Worm (Caenorhabditis elegans) whole organism, L3 larva: Measurements from ENCODE around the gene W01D2.1.
A peak's percentile ranks its signal among the peaks of the same experiment; 100 is the strongest.

Experiments
- R02D3.7 ChIP-seq: fragments of 150-350 bp; optimal IDR thresholded peaks from 2 replicates; lab custom pipeline; 2014; ENCODE audit warnings: missing biosample characterization, missing genetic modification characterization
- ZK546.5 ChIP-seq: sonication (generic microtip); optimal IDR thresholded peaks from 2 replicates; lab custom pipeline; 2017; ENCODE audit warnings: missing biosample characterization, missing genetic modification characterization
- aly-2 ChIP-seq: fragments of 150-350 bp; optimal IDR thresholded peaks from 2 replicates; lab custom pipeline; 2014; ENCODE audit warnings: missing biosample characterization, missing genetic modification characterization
- ama-1 ChIP-seq: fragments of 150-350 bp; optimal IDR thresholded peaks from 2 replicates; lab custom pipeline; 2018
- ceh-16 ChIP-seq: sonication (generic microtip); optimal IDR thresholded peaks from 2 replicates; lab custom pipeline; 2017; ENCODE audit warnings: missing biosample characterization, missing genetic modification characterization
- ceh-28 ChIP-seq: fragments of 150-350 bp; optimal IDR thresholded peaks from 2 replicates; lab custom pipeline; 2014; ENCODE audit warnings: missing biosample characterization, missing genetic modification reagents, missing genetic modification characterization
- ceh-82 ChIP-seq: fragments of 150-350 bp; optimal IDR thresholded peaks from 2 replicates; lab custom pipeline; 2014; ENCODE audit warnings: missing biosample characterization, missing genetic modification characterization
- ceh-9 ChIP-seq: sonication (generic microtip); optimal IDR thresholded peaks from 2 replicates; lab custom pipeline; 2018; ENCODE audit warnings: missing biosample characterization, missing genetic modification characterization
- daf-12 ChIP-seq: fragments of 150-350 bp; optimal IDR thresholded peaks from 2 replicates; lab custom pipeline; 2014; ENCODE audit warnings: missing biosample characterization, missing genetic modification reagents, missing genetic modification characterization
- egl-27 ChIP-seq: sonication (generic microtip); optimal IDR thresholded peaks from 4 replicates; lab custom pipeline; 2017; ENCODE audit warnings: missing biosample characterization, missing genetic modification reagents, missing genetic modification characterization
- egl-5 ChIP-seq: fragments of 150-350 bp; optimal IDR thresholded peaks from 2 replicates; lab custom pipeline; 2017; ENCODE audit warnings: missing biosample characterization, missing genetic modification reagents, missing genetic modification characterization, inconsistent platforms
- elt-1 ChIP-seq: fragments of 150-350 bp; optimal IDR thresholded peaks from 2 replicates; lab custom pipeline; 2014; ENCODE audit warnings: missing biosample characterization, missing genetic modification characterization
- elt-2 ChIP-seq: sonication (generic microtip); optimal IDR thresholded peaks from 2 replicates; lab custom pipeline; 2016; ENCODE audit warnings: missing genetic modification reagents, mild to moderate bottlenecking, missing genetic modification characterization, missing compliant biosample characterization
- eor-1 ChIP-seq, 2 experiments: fragments of 150-350 bp; optimal IDR thresholded peaks; 2 replicates each; lab custom pipeline; 2014 to 2018; ENCODE audit warnings: missing biosample characterization in 2 of 2, missing genetic modification characterization in 2 of 2
- fos-1 ChIP-seq: fragments of 150-350 bp; optimal IDR thresholded peaks from 2 replicates; lab custom pipeline; 2014; ENCODE audit warnings: missing biosample characterization, missing genetic modification characterization
- hmg-11 ChIP-seq: sonication (generic microtip); optimal IDR thresholded peaks from 2 replicates; lab custom pipeline; 2016; ENCODE audit warnings: missing genetic modification characterization, missing compliant biosample characterization
- jun-1 ChIP-seq: fragments of 150-350 bp; optimal IDR thresholded peaks from 2 replicates; lab custom pipeline; 2014; ENCODE audit warnings: missing biosample characterization, missing genetic modification reagents, missing genetic modification characterization
- lin-15B ChIP-seq: fragments of 150-350 bp; optimal IDR thresholded peaks from 2 replicates; lab custom pipeline; 2014; ENCODE audit warnings: missing biosample characterization, missing genetic modification characterization
- lin-39 ChIP-seq: fragments of 150-350 bp; optimal IDR thresholded peaks from 2 replicates; lab custom pipeline; 2018; ENCODE audit warnings: missing biosample characterization, missing genetic modification reagents, missing genetic modification characterization
- lsy-12 ChIP-seq: sonication (generic microtip); optimal IDR thresholded peaks from 2 replicates; lab custom pipeline; 2016; ENCODE audit warnings: mild to moderate bottlenecking, missing genetic modification characterization, missing compliant biosample characterization
- mdl-1 ChIP-seq: fragments of 150-350 bp; optimal IDR thresholded peaks from 2 replicates; lab custom pipeline; 2014; ENCODE audit warnings: missing biosample characterization, missing genetic modification characterization
- mml-1 ChIP-seq: fragments of 150-350 bp; sonication (generic microtip); optimal IDR thresholded peaks from 3 replicates; lab custom pipeline; 2014; ENCODE audit warnings: missing biosample characterization, missing genetic modification characterization
- nfya-1 ChIP-seq: sonication (generic microtip); optimal IDR thresholded peaks from 2 replicates; lab custom pipeline; 2017; ENCODE audit warnings: missing genetic modification characterization, mild to moderate bottlenecking, missing compliant biosample characterization, antibody characterized with exemption, moderate library complexity; ENCODE audit not compliant: insufficient read depth
- nhr-12 ChIP-seq: fragments of 150-350 bp; optimal IDR thresholded peaks from 2 replicates; lab custom pipeline; 2014; ENCODE audit warnings: missing biosample characterization, missing genetic modification characterization
- nhr-237 ChIP-seq: fragments of 150-350 bp; optimal IDR thresholded peaks from 2 replicates; lab custom pipeline; 2014; ENCODE audit warnings: missing biosample characterization, missing genetic modification characterization
- nhr-25 ChIP-seq: sonication (generic microtip); optimal IDR thresholded peaks from 2 replicates; lab custom pipeline; 2017; ENCODE audit warnings: missing biosample characterization, missing genetic modification characterization
- nhr-28 ChIP-seq: fragments of 150-350 bp; optimal IDR thresholded peaks from 2 replicates; lab custom pipeline; 2014; ENCODE audit warnings: missing biosample characterization, missing genetic modification characterization
- nhr-43 ChIP-seq: sonication (generic microtip); optimal IDR thresholded peaks from 2 replicates; lab custom pipeline; 2016; ENCODE audit warnings: mild to moderate bottlenecking, missing genetic modification characterization, missing compliant biosample characterization; ENCODE audit not compliant: poor library complexity, severe bottlenecking
- nhr-67 ChIP-seq: fragments of 150-350 bp; optimal IDR thresholded peaks from 2 replicates; lab custom pipeline; 2014; ENCODE audit warnings: missing biosample characterization, missing genetic modification characterization
- nhr-77 ChIP-seq: fragments of 150-350 bp; optimal IDR thresholded peaks from 2 replicates; lab custom pipeline; 2014; ENCODE audit warnings: missing biosample characterization, missing genetic modification characterization
- pha-4 ChIP-seq: fragments of 150-350 bp; optimal IDR thresholded peaks from 2 replicates; lab custom pipeline; 2014; ENCODE audit warnings: missing biosample characterization, missing genetic modification reagents, missing genetic modification characterization
- pqm-1 ChIP-seq: fragments of 150-350 bp; optimal IDR thresholded peaks from 2 replicates; lab custom pipeline; 2017; ENCODE audit warnings: missing biosample characterization, missing genetic modification characterization, inconsistent platforms
- snpc-4 ChIP-seq: fragments of 150-350 bp; optimal IDR thresholded peaks from 2 replicates; lab custom pipeline; 2014; ENCODE audit warnings: missing biosample characterization, missing genetic modification characterization
- tbx-2 ChIP-seq: sonication (generic microtip); optimal IDR thresholded peaks from 2 replicates; lab custom pipeline; 2016; ENCODE audit warnings: mild to moderate bottlenecking, missing genetic modification characterization, missing compliant biosample characterization
- unc-39 ChIP-seq: sonication (generic microtip); optimal IDR thresholded peaks from 4 replicates; lab custom pipeline; 2017; ENCODE audit warnings: missing biosample characterization, missing genetic modification characterization
- unc-62 ChIP-seq: fragments of 150-350 bp; sonication (generic microtip); optimal IDR thresholded peaks from 4 replicates; lab custom pipeline; 2014; ENCODE audit warnings: missing biosample characterization, missing genetic modification reagents, missing genetic modification characterization
- zag-1 ChIP-seq: fragments of 150-350 bp; optimal IDR thresholded peaks from 2 replicates; lab custom pipeline; 2014; ENCODE audit warnings: missing biosample characterization, missing genetic modification characterization
- ztf-4 ChIP-seq: fragments of 150-350 bp; optimal IDR thresholded peaks from 2 replicates; lab custom pipeline; 2014; ENCODE audit warnings: missing biosample characterization, missing genetic modification characterization

W01D2.1 gene

DNA sequence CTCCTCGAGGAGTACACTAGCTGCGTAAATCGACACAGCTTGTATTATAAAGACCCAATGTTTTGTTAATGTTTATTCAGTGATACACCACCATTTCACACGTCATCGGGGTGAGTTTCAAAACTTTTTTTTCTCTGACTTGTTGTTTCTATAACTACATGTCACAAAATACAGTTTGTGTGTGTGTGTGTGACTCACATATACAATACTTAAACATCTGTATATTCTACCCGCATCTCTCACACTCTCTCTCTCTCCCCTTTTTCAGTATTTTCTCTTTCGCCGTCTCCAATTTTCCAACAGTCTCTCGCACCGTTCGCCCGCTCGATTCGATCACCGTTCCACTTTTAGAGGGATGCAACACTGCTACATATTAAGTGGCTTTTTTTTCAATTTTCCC is 3.8 kb upstream of the W01D2.1 start:
- TF ChIP-seq R02D3.7 (tag; lab: Kevin White, UChicago) (peak; percentile 5), pha-4 (tag; lab: Kevin White, UChicago) (peak; percentile 63), hmg-11 (tag; lab: Kevin White, UChicago) (peak; percentile 36), nhr-25 (tag; lab: Kevin White, UChicago) (peak; percentile 11), pqm-1 (tag; lab: Kevin White, UChicago) (peak; percentile 88), egl-5 (tag; lab: Kevin White, UChicago) (no peak), nhr-28 (no peak), snpc-4 (tag; lab: Kevin White, UChicago) (peak; percentile 0), elt-2 (tag; lab: Kevin White, UChicago) (peak; percentile 48), unc-62 (GFP tag; lab: Kevin White, UChicago) (no peak), jun-1 (tag; lab: Kevin White, UChicago) (peak; percentile 69)
- TF ChIP-seq, all 47 proteins: peak for 8

- TF ChIP-seq ZK546.5 (no peak), ztf-4 (tag; lab: Kevin White, UChicago) (no peak), egl-27 (tag; lab: Kevin White, UChicago) (no peak), egl-5 (tag; lab: Kevin White, UChicago) (no peak), lsy-12 (tag; lab: Kevin White, UChicago) (no peak), tbx-2 (tag; lab: Kevin White, UChicago) (no peak), fos-1 (tag; lab: Kevin White, UChicago) (no peak), mml-1 (no peak), snpc-4 (tag; lab: Kevin White, UChicago) (no peak), nhr-43 (tag; lab: Kevin White, UChicago) (no peak), nhr-12 (no peak), aly-2 (tag; lab: Kevin White, UChicago) (no peak), nhr-237 (no peak), zag-1 (tag; lab: Kevin White, UChicago) (no peak), nfya-1 (no peak)
These were observed 3.1 kb upstream of the W01D2.1 start, which contains the start of gene osta-3 for ce11 chrII:14812231-14812630. Gene osta-3 (plus strand): TSS chrII:14812531.

DNA sequence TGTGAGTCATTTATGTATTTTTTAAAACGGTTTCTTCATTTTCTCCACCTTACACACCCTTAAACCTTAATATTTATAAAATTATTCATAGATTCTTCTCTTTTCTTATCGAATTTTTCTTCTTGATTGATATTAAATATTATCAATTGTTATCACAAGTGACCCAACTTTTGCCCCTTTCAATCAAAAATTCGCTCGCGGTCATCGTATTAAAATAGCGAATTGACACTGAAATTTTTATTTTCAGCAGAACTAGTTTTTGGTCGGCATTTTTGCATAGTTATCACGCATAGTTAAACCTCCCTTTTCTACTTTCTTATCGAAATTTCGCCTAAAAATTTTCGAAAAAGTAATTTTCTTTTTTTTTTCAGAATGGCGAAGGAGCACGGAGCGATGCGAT is 2.7 kb upstream of the W01D2.1 start:
- TF ChIP-seq eor-1 (tag; optimal IDR thresholded peaks at IDR 0.05; lab: Kevin White, UChicago) (no peak), ama-1 (lab: Kevin White, UChicago) (no peak), ceh-9 (tag; lab: Kevin White, UChicago) (no peak), nhr-67 (tag; lab: Kevin White, UChicago) (no peak), nfya-1 (no peak), nhr-12 (no peak), daf-12 (tag; lab: Kevin White, UChicago) (no peak), lin-39 (no peak), elt-2 (tag; lab: Kevin White, UChicago) (peak; percentile 89), nhr-77 (no peak), ceh-16 (no peak), mml-1 (no peak), tbx-2 (tag; lab: Kevin White, UChicago) (no peak), nhr-237 (no peak), pha-4 (tag; lab: Kevin White, UChicago) (peak; percentile 70), unc-39 (no peak), pqm-1 (tag; lab: Kevin White, UChicago) (peak; percentile 40), fos-1 (tag; lab: Kevin White, UChicago) (no peak), hmg-11 (tag; lab: Kevin White, UChicago) (no peak), nhr-25 (tag; lab: Kevin White, UChicago) (no peak), elt-1 (tag; lab: Kevin White, UChicago) (no peak), lin-15B (no peak)

DNA sequence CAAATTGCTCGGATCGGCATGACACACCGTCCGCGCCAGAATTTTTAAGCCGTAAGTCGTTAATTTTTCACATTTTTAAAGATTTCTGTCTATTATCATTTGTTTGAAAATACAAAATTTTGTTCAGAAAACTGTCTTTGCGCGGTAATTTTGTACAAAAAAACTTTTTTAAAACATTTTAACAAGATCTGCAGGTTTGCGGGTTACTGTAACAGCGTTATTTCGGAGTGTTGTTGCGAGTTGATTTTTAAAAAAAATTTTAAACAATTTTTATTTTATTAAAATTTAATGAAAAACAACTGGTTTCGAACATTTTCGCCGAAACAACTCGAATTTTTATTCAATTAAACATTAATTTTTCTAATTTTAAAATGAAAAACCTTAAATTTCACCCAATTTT is 2.2 kb upstream of the W01D2.1 start:
- TF ChIP-seq ceh-16 (no peak), aly-2 (tag; lab: Kevin White, UChicago) (no peak), egl-5 (tag; lab: Kevin White, UChicago) (no peak), tbx-2 (tag; lab: Kevin White, UChicago) (no peak), elt-1 (tag; lab: Kevin White, UChicago) (no peak), mdl-1 (tag; lab: Kevin White, UChicago) (no peak), ceh-82 (no peak), ama-1 (lab: Kevin White, UChicago) (no peak), unc-39 (no peak), nhr-12 (no peak), pha-4 (tag; lab: Kevin White, UChicago) (no peak), nhr-67 (tag; lab: Kevin White, UChicago) (no peak), pqm-1 (tag; lab: Kevin White, UChicago) (no peak), ceh-28 (no peak)
